Worm (Caenorhabditis elegans): ENCODE results near the gene cup-14.
A peak's percentile ranks its signal among the peaks of the same experiment; 100 is the strongest.

cup-14 gene

DNA sequence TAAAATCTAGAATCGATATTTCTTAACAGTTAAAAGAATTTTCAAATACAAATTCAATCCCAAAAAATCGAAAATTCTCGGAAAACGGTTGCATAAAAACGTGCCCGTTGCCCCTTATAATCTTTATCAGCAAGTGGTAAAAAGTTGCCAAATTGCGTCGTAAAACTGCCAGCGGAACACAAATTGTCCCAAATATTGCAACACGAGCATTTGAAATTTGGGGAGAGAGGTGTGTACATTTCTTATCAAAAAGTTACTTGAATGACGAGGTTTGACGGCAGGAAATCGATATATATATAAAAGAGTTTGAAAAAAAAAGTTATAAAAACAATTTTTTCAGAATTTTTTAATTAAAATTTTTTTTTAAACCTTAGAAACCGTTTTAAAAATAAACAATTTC is 26.0 kb downstream of the cup-14 start:
- TF ChIP-seq nhr-84 (tag; optimal IDR thresholded peaks at IDR 0.05) (no peak), ceh-82 (tag; optimal IDR thresholded peaks at IDR 0.05) (no peak)

DNA sequence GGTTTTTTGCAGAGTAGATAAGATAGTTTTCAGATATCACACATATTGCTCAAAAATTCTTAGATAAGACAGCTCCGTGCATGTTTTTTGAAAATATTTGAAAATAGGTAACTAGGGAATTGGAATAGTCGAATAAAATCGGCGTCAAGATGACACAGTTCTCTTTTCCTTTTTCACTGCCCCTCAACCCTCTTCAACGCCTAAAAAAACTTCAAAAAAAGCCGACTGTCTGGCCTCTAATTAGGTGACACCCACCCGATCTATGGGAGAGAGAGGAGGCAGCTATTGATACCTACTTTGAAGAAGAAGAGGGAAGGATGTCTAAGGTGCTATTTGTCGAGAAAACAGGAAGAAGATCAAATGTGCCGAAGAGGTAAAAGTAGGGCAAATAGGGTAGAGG is 29.7 kb downstream of the cup-14 start:
- TF ChIP-seq zag-1 (tag; optimal IDR thresholded peaks at IDR 0.05) (no peak), efl-1 (optimal IDR thresholded peaks at IDR 0.05) (no peak), efl-1 (GFP tag; optimal IDR thresholded peaks at IDR 0.05 in 1 of 2) (peak in 1 of 2 experiments; percentile 39), blmp-1 (tag; optimal IDR thresholded peaks at IDR 0.05) (peak; percentile 31)

DNA sequence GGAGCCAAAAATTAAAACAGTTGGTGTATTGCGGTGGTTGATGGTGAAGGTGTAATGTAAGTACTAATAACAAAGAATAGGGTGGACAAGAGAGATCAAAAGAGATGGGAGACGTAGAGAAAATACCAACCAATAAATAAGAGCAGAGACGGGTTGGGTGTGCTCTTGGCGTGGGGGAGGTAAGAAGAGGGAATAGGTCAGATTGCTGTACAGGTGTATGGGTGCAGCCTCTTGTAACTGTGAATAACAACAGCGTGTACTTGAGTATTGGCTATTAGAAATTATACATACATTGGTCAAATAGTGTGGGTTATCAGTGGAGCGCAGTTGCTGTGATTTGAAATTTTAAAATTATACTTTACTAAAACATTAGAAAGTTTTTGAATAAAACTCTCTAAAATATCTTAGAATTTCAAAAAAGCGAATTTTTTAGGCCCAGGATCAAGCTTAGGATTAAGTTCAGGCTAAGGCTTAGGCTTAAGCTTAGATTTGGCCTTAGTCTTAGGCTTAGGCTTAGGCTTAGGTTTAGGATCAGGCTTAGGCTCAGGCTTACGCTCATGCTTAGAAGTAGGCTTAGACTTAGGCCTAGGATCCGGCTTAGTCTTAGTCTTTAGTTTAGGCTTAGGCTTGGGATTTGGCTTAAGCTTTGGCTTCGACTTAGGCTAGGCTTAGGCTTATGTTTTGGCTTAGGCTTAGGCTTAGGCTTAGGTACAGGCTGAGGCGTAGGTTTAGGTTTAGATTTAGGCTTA is 30.8 kb downstream of the cup-14 start, which contains the start of gene F08G2.7:
Gene F08G2.7, minus strand, starts transcription at position 51 of the 749 bp plus-strand sequence.
- no peak for TF ChIP-seq lin-15B (tag; optimal IDR thresholded peaks at IDR 0.05)
- no peak for TF ChIP-seq tlp-1 (tag; optimal IDR thresholded peaks at IDR 0.05)
- TF ChIP-seq zip-4 (GFP tag; optimal IDR thresholded peaks at IDR 0.05): no peak
- TF ChIP-seq dpl-1 (GFP tag; optimal IDR thresholded peaks at IDR 0.05): no peak
- no peak for TF ChIP-seq fkh-8 (tag; optimal IDR thresholded peaks at IDR 0.05)
- no peak for TF ChIP-seq irx-1 (tag; optimal IDR thresholded peaks at IDR 0.05)
- TF ChIP-seq ceh-63 (GFP tag; optimal IDR thresholded peaks at IDR 0.05): no peak
- TF ChIP-seq aha-1 (tag; optimal IDR thresholded peaks at IDR 0.05): no peak
- TF ChIP-seq Y116A8C.19 (tag; optimal IDR thresholded peaks at IDR 0.05; ENCODE audit: borderline replicate concordance): no peak
- TF ChIP-seq jun-1 (tag; optimal IDR thresholded peaks at IDR 0.05): no peak
- no peak for TF ChIP-seq F16B12.6 (tag; optimal IDR thresholded peaks at IDR 0.05)
- TF ChIP-seq efl-3 (GFP tag; optimal IDR thresholded peaks at IDR 0.05): no peak
- TF ChIP-seq ztf-11 (tag; optimal IDR thresholded peaks at IDR 0.05): no peak
- no peak for TF ChIP-seq unc-98 (GFP tag; IDR thresholded peaks at IDR 0.05)
- TF ChIP-seq hpl-2 (GFP tag; optimal IDR thresholded peaks at IDR 0.05): no peak

DNA sequence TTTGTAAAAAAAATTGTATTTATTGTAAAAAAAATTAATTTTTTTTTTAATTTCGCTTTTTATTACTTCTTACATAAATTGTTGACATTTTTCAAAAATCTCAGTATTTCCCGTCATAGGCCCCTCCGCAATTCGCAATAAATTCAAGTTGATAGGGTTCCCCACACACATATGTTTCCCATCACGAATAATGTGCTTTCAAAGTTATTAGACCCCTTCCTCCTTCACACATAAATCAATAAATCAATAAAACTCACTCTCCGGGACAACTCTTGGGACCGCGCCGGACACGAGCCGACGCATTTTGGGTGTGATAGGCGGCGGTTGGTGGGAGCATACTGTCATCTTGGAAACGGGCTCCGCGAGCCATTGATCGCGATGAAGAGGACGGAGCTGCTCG is 32.6 kb downstream of the cup-14 start:
- peak; percentile 42 for TF ChIP-seq fkh-4 (tag; optimal IDR thresholded peaks at IDR 0.05; ENCODE audit: borderline replicate concordance)
- no peak for TF ChIP-seq mep-1 (tag; optimal IDR thresholded peaks at IDR 0.05)
- TF ChIP-seq dsc-1 (tag; optimal IDR thresholded peaks at IDR 0.05): peak; percentile 89

DNA sequence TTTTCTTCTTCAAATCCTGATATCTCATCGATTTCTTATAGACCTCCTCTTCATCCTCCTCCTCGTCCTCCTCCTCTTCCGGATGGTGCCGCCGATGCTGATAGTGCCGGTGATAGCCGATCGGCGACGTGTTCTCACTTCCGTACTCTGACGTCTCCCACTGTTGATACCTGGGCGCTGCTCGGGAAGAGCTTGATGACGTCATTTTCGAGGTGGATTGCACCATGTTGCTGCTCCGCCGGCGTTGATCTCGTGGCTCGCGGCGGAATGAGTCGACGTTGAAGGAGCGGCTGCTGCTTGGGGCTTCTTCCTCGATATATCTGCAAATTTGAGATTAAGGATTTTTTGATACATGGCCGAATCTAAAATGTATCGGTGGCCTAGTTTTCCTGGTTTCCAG is 33.6 kb downstream of the cup-14 start:
- TF ChIP-seq grh-1 (GFP tag; IDR thresholded peaks at IDR 0.05) (no peak), nhr-77 (tag; optimal IDR thresholded peaks at IDR 0.05) (no peak), pag-3 (tag; optimal IDR thresholded peaks at IDR 0.05; ENCODE audit: borderline replicate concordance, insufficient read depth) (no peak), hpl-2 (GFP tag; optimal IDR thresholded peaks at IDR 0.05) (no peak), irx-1 (tag; optimal IDR thresholded peaks at IDR 0.05) (no peak), mab-9 (GFP tag; IDR thresholded peaks at IDR 0.05) (no peak), tlp-1 (tag; optimal IDR thresholded peaks at IDR 0.05) (no peak)

DNA sequence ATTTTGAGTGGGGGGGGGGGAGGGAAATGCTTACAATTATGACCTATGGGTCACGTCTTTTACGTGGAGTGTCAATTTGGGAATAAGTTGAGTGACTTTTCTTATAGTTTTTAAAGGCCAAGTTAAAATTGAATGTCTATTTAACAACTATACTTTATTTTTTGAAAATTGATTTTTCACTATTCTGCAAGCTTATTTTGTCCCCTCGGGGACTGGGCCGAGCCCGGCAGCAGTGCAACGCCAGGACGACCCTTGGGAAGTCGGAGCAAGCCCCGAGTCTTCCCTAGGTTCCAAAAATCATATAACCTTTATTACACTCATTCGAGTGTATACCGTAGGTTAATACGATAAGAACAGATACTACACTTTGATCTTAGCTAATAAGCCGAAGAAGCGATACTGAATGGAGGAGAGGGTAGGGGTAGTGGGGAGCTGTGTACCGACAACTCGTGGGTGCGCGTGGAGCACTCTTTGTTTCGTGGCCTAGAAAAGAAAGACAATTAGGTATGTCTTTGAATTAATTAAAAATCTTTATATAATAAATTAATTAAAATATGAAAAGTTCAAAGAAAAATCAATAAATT is 36.2 kb downstream of the cup-14 start, which contains the start of gene ins-37:
Gene ins-37, minus strand, starts transcription at position 384 of the 584 bp plus-strand sequence.
- peak; percentile 15 for TF ChIP-seq snpc-4 (tag; optimal IDR thresholded peaks at IDR 0.05)
